Worm (Caenorhabditis elegans) whole organism, young adult: ENCODE results near the gene C32D5.10.

Experiments
- B0019.2 ChIP-seq: fragments of 200-800 bp; sonication (Bioruptor generic); conservative IDR thresholded peaks from 2 replicates; pipeline ENCODE4 v1.3.6; 2022; ENCODE audit warnings: missing genetic modification reagents, missing genetic modification characterization, missing compliant biosample characterization
- B0336.3 ChIP-seq: fragments of 200-800 bp; sonication (Bioruptor generic); IDR thresholded peaks from 2 replicates; pipeline ENCODE4 v1.3.6; 2022; ENCODE audit warnings: missing genetic modification characterization, missing compliant biosample characterization
- C06A6.2 ChIP-seq: fragments of 200-800 bp; sonication (Bioruptor generic); conservative IDR thresholded peaks from 2 replicates; pipeline ENCODE4 v1.3.6; 2022; ENCODE audit warnings: missing genetic modification characterization, missing compliant biosample characterization
- F33H1.4 ChIP-seq: fragments of 200-800 bp; sonication (Bioruptor generic); IDR thresholded peaks from 2 replicates; pipeline ENCODE4 v1.3.6; 2022; ENCODE audit warnings: missing genetic modification reagents, missing genetic modification characterization, missing compliant biosample characterization
- F37B4.10 ChIP-seq: fragments of 200-800 bp; sonication (Bioruptor generic); IDR thresholded peaks from 2 replicates; pipeline ENCODE4 v1.3.6; 2022; ENCODE audit warnings: missing genetic modification characterization, missing compliant biosample characterization
- F55B11.4 ChIP-seq: sonication (generic microtip); optimal IDR thresholded peaks from 2 replicates; lab custom pipeline; 2016; ENCODE audit warnings: missing compliant biosample characterization, missing genetic modification characterization, borderline replicate concordance; ENCODE audit not compliant: insufficient read depth
- K11D2.4 ChIP-seq: fragments of 200-800 bp; sonication (Bioruptor generic); IDR thresholded peaks from 2 replicates; pipeline ENCODE4 v1.3.6; 2022; ENCODE audit warnings: missing genetic modification reagents, missing genetic modification characterization, missing compliant biosample characterization
- T07F8.4 ChIP-seq: sonication (generic microtip); optimal IDR thresholded peaks from 2 replicates; lab custom pipeline; 2016; ENCODE audit warnings: mild to moderate bottlenecking, missing genetic modification characterization, moderate library complexity, missing compliant biosample characterization
- T26A5.8 ChIP-seq: sonication (generic microtip); optimal IDR thresholded peaks from 2 replicates; lab custom pipeline; 2016; ENCODE audit warnings: missing genetic modification characterization, missing compliant biosample characterization
- Y56A3A.18 ChIP-seq: fragments of 200-800 bp; sonication (Bioruptor generic); IDR thresholded peaks from 2 replicates; pipeline ENCODE4 v1.3.6; 2022; ENCODE audit warnings: missing genetic modification reagents, missing genetic modification characterization, missing compliant biosample characterization
- Y67H2A.10 ChIP-seq: fragments of 200-800 bp; sonication (Bioruptor generic); conservative IDR thresholded peaks from 2 replicates; pipeline ENCODE4 v1.3.6; 2022; ENCODE audit warnings: missing genetic modification reagents, missing genetic modification characterization, missing compliant biosample characterization
- Y95B8A.8 ChIP-seq: fragments of 200-800 bp; sonication (Bioruptor generic); IDR thresholded peaks from 2 replicates; pipeline ENCODE4 v1.3.6; 2022; ENCODE audit warnings: missing genetic modification reagents, missing genetic modification characterization, missing compliant biosample characterization
- attf-3 ChIP-seq: fragments of 200-800 bp; sonication (Bioruptor generic); conservative IDR thresholded peaks from 2 replicates; pipeline ENCODE4 v1.3.6; 2022; ENCODE audit warnings: missing genetic modification reagents, missing genetic modification characterization, missing compliant biosample characterization
- attf-6 ChIP-seq: fragments of 200-800 bp; sonication (Bioruptor generic); IDR thresholded peaks from 2 replicates; pipeline ENCODE4 v1.3.6; 2022; ENCODE audit warnings: missing genetic modification reagents, missing genetic modification characterization, missing compliant biosample characterization
- bed-1 ChIP-seq: fragments of 200-800 bp; sonication (Bioruptor generic); IDR thresholded peaks from 2 replicates; pipeline ENCODE4 v1.3.6; 2022; ENCODE audit warnings: missing genetic modification reagents, missing genetic modification characterization, missing compliant biosample characterization
- ccch-3 ChIP-seq: fragments of 200-800 bp; sonication (Bioruptor generic); optimal IDR thresholded peaks from 2 replicates; lab custom pipeline; 2018; ENCODE audit warnings: mild to moderate bottlenecking, missing genetic modification characterization, missing compliant biosample characterization
- ceh-100 ChIP-seq: fragments of 200-800 bp; sonication (Bioruptor generic); IDR thresholded peaks from 2 replicates; pipeline ENCODE4 v1.3.6; 2022; ENCODE audit warnings: missing genetic modification reagents, missing genetic modification characterization, missing compliant biosample characterization
- ceh-58 ChIP-seq: fragments of 200-800 bp; sonication (Bioruptor generic); IDR thresholded peaks from 2 replicates; pipeline ENCODE4 v1.3.6; 2022; ENCODE audit warnings: missing genetic modification characterization, missing compliant biosample characterization
- ceh-79 ChIP-seq: sonication (generic microtip); optimal IDR thresholded peaks from 2 replicates; lab custom pipeline; 2017; ENCODE audit warnings: mild to moderate bottlenecking, missing genetic modification characterization, missing compliant biosample characterization
- hlh-26 ChIP-seq: fragments of 200-800 bp; sonication (Bioruptor generic); conservative IDR thresholded peaks from 2 replicates; pipeline ENCODE4 v1.3.6; 2022; ENCODE audit warnings: missing genetic modification reagents, missing genetic modification characterization, missing compliant biosample characterization
- hmg-1.2 ChIP-seq: fragments of 200-800 bp; sonication (Bioruptor generic); IDR thresholded peaks from 2 replicates; pipeline ENCODE4 v1.3.6; 2022; ENCODE audit warnings: missing genetic modification reagents, missing genetic modification characterization, missing compliant biosample characterization
- hmg-20 ChIP-seq: fragments of 200-800 bp; sonication (Bioruptor generic); IDR thresholded peaks from 2 replicates; pipeline ENCODE4 v1.3.6; 2022; ENCODE audit warnings: missing genetic modification reagents, missing genetic modification characterization, missing compliant biosample characterization
- hsf-1 ChIP-seq: fragments of 200-800 bp; sonication (Bioruptor generic); IDR thresholded peaks from 2 replicates; pipeline ENCODE4 v1.3.6; 2022; ENCODE audit warnings: missing genetic modification reagents, missing genetic modification characterization, missing compliant biosample characterization
- let-526 ChIP-seq: fragments of 200-800 bp; sonication (Bioruptor generic); IDR thresholded peaks from 2 replicates; pipeline ENCODE4 v1.3.6; 2022; ENCODE audit warnings: missing genetic modification reagents, missing genetic modification characterization, missing compliant biosample characterization
- lin-54 ChIP-seq: fragments of 200-800 bp; sonication (Bioruptor generic); optimal IDR thresholded peaks from 2 replicates; lab custom pipeline; 2018; ENCODE audit warnings: mild to moderate bottlenecking, missing genetic modification characterization, missing compliant biosample characterization
- lsl-1 ChIP-seq: fragments of 200-800 bp; sonication (Bioruptor generic); optimal IDR thresholded peaks from 2 replicates; lab custom pipeline; 2018; ENCODE audit warnings: mild to moderate bottlenecking, missing genetic modification characterization, moderate library complexity, missing compliant biosample characterization
- lsy-27 ChIP-seq: sonication (generic microtip); optimal IDR thresholded peaks from 2 replicates; lab custom pipeline; 2017; ENCODE audit warnings: missing genetic modification characterization, mild to moderate bottlenecking, missing compliant biosample characterization, antibody characterized with exemption, missing genotype, borderline replicate concordance; ENCODE audit not compliant: insufficient read depth
- madf-10 ChIP-seq: sonication (generic microtip); optimal IDR thresholded peaks from 2 replicates; lab custom pipeline; 2016; ENCODE audit warnings: mild to moderate bottlenecking, missing genetic modification characterization, missing compliant biosample characterization
- mxl-1 ChIP-seq: sonication (generic microtip); optimal IDR thresholded peaks from 2 replicates; lab custom pipeline; 2016; ENCODE audit warnings: missing genetic modification characterization, missing compliant biosample characterization
- nfya-1 ChIP-seq: sonication (generic microtip); optimal IDR thresholded peaks from 2 replicates; lab custom pipeline; 2017; ENCODE audit warnings: antibody characterized with exemption, missing compliant biosample characterization, missing genetic modification characterization, borderline replicate concordance; ENCODE audit not compliant: insufficient read depth
- nhr-179 ChIP-seq: sonication (generic microtip); optimal IDR thresholded peaks from 2 replicates; lab custom pipeline; 2016; ENCODE audit warnings: mild to moderate bottlenecking, missing genetic modification characterization, missing compliant biosample characterization
- nhr-27 ChIP-seq: fragments of 200-800 bp; sonication (Bioruptor generic); optimal IDR thresholded peaks from 2 replicates; lab custom pipeline; 2018; ENCODE audit warnings: mild to moderate bottlenecking, missing genetic modification characterization, moderate library complexity, missing compliant biosample characterization
- nhr-90 ChIP-seq: sonication (generic microtip); optimal IDR thresholded peaks from 2 replicates; lab custom pipeline; 2016; ENCODE audit warnings: missing genotype, mild to moderate bottlenecking, missing genetic modification characterization, missing compliant biosample characterization
- pha-4 ChIP-seq: fragments of 150-350 bp; sonication (generic microtip); optimal IDR thresholded peaks from 2 replicates; lab custom pipeline; 2014; ENCODE audit warnings: missing biosample characterization, missing genetic modification reagents, missing genetic modification characterization
- repo-1 ChIP-seq: sonication (generic microtip); optimal IDR thresholded peaks from 2 replicates; lab custom pipeline; 2017; ENCODE audit warnings: mild to moderate bottlenecking, missing genetic modification characterization, missing compliant biosample characterization
- rpc-1 ChIP-seq, 2 experiments: fragments of 150-350 bp in 1 of 2; sonication (generic microtip) in 1 of 2; optimal IDR thresholded peaks; 2 replicates each; lab custom pipeline; 2014 to 2018; ENCODE audit warnings: missing biosample characterization in 1 of 2, missing genetic modification characterization in 1 of 2, missing genetic modification reagents in 1 of 2, missing genotype in 1 of 2
- sdz-38 ChIP-seq: sonication (generic microtip); optimal IDR thresholded peaks from 2 replicates; lab custom pipeline; 2016; ENCODE audit warnings: missing genotype, missing genetic modification characterization, missing compliant biosample characterization
- sea-2 ChIP-seq: fragments of 200-800 bp; sonication (Bioruptor generic); IDR thresholded peaks from 2 replicates; pipeline ENCODE4 v1.3.6; 2022; ENCODE audit warnings: missing genetic modification characterization, missing compliant biosample characterization
- sptf-2 ChIP-seq: fragments of 200-800 bp; sonication (Bioruptor generic); optimal IDR thresholded peaks from 2 replicates; lab custom pipeline; 2018; ENCODE audit warnings: mild to moderate bottlenecking, missing genetic modification characterization, missing compliant biosample characterization
- unc-130 ChIP-seq: sonication (generic microtip); optimal IDR thresholded peaks from 2 replicates; lab custom pipeline; 2016; ENCODE audit warnings: missing genetic modification reagents, missing genetic modification characterization, missing compliant biosample characterization
- zfh-2 ChIP-seq: fragments of 200-800 bp; sonication (Bioruptor generic); conservative IDR thresholded peaks from 2 replicates; pipeline ENCODE4 v1.3.6; 2022; ENCODE audit warnings: missing genetic modification reagents, missing genetic modification characterization, missing compliant biosample characterization
- ztf-18 ChIP-seq: sonication (generic microtip); optimal IDR thresholded peaks from 2 replicates; lab custom pipeline; 2016; ENCODE audit warnings: missing genotype, mild to moderate bottlenecking, missing genetic modification characterization, missing compliant biosample characterization
- ztf-22 ChIP-seq: fragments of 200-800 bp; sonication (Bioruptor generic); optimal IDR thresholded peaks from 2 replicates; lab custom pipeline; 2018; ENCODE audit warnings: mild to moderate bottlenecking, missing genetic modification characterization, moderate library complexity, missing compliant biosample characterization

The C32D5.10 gene

DNA sequence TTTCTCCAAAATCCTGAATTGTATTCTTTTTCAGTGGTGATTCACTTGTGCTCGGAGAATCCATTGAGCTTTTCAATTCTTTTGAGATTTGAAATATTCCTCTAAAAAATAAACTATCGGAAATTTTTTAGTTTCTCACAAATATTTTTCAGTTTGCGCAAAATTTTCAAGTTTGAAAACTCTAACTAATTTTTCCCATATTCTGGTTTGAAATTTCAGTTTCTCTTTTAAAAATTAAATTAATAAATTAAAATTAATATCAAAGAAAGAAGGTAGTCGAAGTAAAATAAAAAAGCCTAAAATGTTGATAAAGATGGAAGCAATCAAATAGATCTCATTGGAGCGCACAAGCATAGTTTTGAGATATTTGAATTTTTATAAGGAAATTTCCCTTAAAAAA is at the start of gene C32D5.10:
C32D5.10 (minus strand) TSS at position 101 of the 400 bp plus-strand sequence.
- TF ChIP-seq lsl-1 (GFP tag; lab: Kevin White, UChicago) (no peak), hmg-1.2 (GFP tag; lab: Robert Waterston, UW) (no peak), zfh-2 (no peak), nhr-90 (tag; lab: Kevin White, UChicago) (no peak), K11D2.4 (GFP tag; lab: Robert Waterston, UW) (no peak), Y95B8A.8 (no peak), repo-1 (no peak)

DNA sequence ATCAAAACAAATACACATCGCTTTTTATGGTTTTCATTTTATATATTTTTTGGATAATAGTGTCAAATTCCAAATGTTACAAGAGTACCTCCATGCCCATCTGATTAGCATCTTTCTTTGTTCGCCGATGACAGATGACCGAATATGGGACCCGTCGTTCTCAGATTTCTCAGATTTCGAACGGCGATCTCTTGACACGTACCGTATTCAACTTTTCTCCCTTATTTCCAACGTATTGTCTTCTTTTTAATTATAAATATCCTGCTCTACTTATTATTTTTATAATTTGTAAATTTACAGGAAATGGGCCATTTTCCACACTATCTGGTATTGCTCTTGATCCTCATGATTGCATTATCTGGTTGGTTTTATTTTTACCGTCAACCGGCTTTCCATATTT is 46.6 kb upstream of the C32D5.10 start, which contains the start of gene zig-10:
zig-10 (plus strand) TSS at position 301 of the 400 bp plus-strand sequence.
- no peak for TF ChIP-seq hlh-26 (GFP tag; lab: Robert Waterston, UW)
- TF ChIP-seq ztf-18: no peak
- no peak for TF ChIP-seq Y56A3A.18
- no peak for TF ChIP-seq sdz-38 (tag; lab: Kevin White, UChicago)
- TF ChIP-seq T07F8.4: no peak
- TF ChIP-seq Y95B8A.8: no peak
- no peak for TF ChIP-seq pha-4 (tag; lab: Kevin White, UChicago)
- no peak for TF ChIP-seq attf-6 (GFP tag; lab: Robert Waterston, UW)
- no peak for TF ChIP-seq nhr-27 (tag; lab: Kevin White, UChicago)
- TF ChIP-seq ztf-22 (GFP tag; lab: Kevin White, UChicago): no peak
- no peak for TF ChIP-seq nhr-90 (tag; lab: Kevin White, UChicago)
- no peak for TF ChIP-seq ceh-58
- TF ChIP-seq F55B11.4: no peak
- TF ChIP-seq, all 124 proteins: peak for 0

DNA sequence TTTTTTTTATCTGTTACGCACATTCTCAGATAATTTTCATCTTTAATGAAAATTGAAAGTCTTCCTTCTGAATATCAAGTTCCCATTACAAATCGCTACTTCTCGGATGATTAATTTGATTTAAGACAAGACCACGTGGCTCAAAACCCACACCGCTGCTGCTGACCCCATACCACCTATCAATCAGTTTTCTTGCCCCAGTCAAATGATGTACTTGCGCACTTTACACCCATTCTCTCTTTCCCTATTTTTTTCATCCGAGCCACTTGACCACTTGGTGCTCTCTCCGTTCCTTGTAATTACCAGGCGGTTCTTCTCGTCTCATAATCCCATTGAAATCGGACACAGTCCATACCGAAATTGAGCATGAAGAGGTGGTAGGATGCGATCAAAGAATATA is 42.2 kb upstream of the C32D5.10 start:
- TF ChIP-seq hsf-1: no peak
- no peak for TF ChIP-seq hmg-1.2 (GFP tag; lab: Robert Waterston, UW)
- TF ChIP-seq C06A6.2: no peak
- TF ChIP-seq nhr-90 (tag; lab: Kevin White, UChicago): no peak
- no peak for TF ChIP-seq F33H1.4 (GFP tag; lab: Robert Waterston, UW)
- TF ChIP-seq nhr-179 (tag; lab: Kevin White, UChicago): no peak
- no peak for TF ChIP-seq T26A5.8 (tag; lab: Kevin White, UChicago)
- TF ChIP-seq ccch-3: no peak
- TF ChIP-seq bed-1: no peak
- TF ChIP-seq, all 124 proteins: peak for 0

DNA sequence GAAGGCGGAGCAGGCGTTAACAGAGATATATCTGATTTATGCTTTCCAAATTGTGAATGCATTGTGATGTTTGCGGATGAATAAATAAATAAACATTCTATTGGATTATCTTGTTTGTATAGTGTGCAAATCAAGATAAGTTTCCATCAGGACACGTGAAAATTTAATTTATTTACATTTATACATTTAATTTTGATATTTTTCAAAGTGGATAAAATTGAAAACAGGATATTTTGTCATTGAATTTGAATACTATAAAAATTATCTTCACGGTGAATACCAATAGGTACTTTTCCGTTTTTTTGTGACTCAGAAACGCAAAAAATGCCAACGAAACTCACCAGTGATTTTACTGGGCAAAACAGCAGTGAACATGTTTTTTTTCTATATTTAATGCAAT is 39.4 kb upstream of the C32D5.10 start, which contains the start of gene F58F12.3:
F58F12.3 (minus strand) TSS at position 101 of the 400 bp plus-strand sequence.
- no peak for TF ChIP-seq let-526 (GFP tag; lab: Robert Waterston, UW)
- TF ChIP-seq madf-10 (tag; lab: Kevin White, UChicago): no peak
- no peak for TF ChIP-seq ceh-100 (GFP tag; lab: Robert Waterston, UW)
- no peak for TF ChIP-seq unc-130 (GFP tag; lab: Kevin White, UChicago)
- TF ChIP-seq rpc-1 (optimal IDR thresholded peaks at IDR 0.05; lab: Kevin White, UChicago): no peak
- no peak for TF ChIP-seq rpc-1 (tag; optimal IDR thresholded peaks at IDR 0.05; lab: Kevin White, UChicago)
- TF ChIP-seq F37B4.10: no peak
- TF ChIP-seq Y67H2A.10: no peak
- TF ChIP-seq hmg-1.2 (GFP tag; lab: Robert Waterston, UW): no peak

DNA sequence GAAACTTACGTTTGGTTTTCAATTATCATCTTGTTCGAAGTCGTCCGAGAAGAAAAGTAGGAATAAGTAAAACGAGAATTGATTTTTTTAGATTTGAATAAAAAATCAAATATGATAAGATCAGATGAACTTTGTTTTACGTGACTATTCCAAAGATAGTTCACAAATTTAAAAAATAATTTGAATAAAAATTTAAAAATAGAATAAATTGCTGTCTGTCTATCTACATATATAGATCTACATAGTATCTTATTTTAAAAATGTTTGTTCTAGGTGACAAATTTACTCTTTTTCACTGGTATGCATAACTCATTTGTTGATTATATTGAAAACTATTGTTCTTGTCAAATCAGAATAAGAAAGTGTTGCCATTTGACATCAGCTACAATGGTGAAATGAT is 36.1 kb upstream of the C32D5.10 start, which contains the start of gene F58F12.2:
F58F12.2 (minus strand) TSS at position 101 of the 400 bp plus-strand sequence.
- TF ChIP-seq B0019.2 (no peak), ceh-58 (no peak), nfya-1 (tag; lab: Kevin White, UChicago) (no peak), lsy-27 (tag; lab: Kevin White, UChicago) (no peak), sea-2 (GFP tag; lab: Robert Waterston, UW) (no peak), sdz-38 (tag; lab: Kevin White, UChicago) (no peak), attf-3 (GFP tag; lab: Robert Waterston, UW) (no peak), mxl-1 (tag; lab: Kevin White, UChicago) (no peak), lin-54 (GFP tag; lab: Kevin White, UChicago) (no peak), K11D2.4 (GFP tag; lab: Robert Waterston, UW) (no peak), rpc-1 (optimal IDR thresholded peaks at IDR 0.05; lab: Kevin White, UChicago) (no peak), rpc-1 (tag; optimal IDR thresholded peaks at IDR 0.05; lab: Kevin White, UChicago) (no peak), sptf-2 (GFP tag; lab: Kevin White, UChicago) (no peak), ceh-79 (no peak), B0336.3 (GFP tag; lab: Robert Waterston, UW) (no peak), hmg-20 (GFP tag; lab: Robert Waterston, UW) (no peak)
